Fruit fly (Drosophila melanogaster) whole organism, adult: ENCODE measurements around the gene ex.

Source experiments
- CG11617 ChIP-seq: fragments of 200-800 bp; sonication (Bioruptor generic); optimal IDR thresholded peaks from 2 replicates; lab custom pipeline; 2017; ENCODE audit warnings: mild to moderate bottlenecking, missing biosample characterization, missing genetic modification reagents, missing genetic modification characterization
- CG12768 ChIP-seq: fragments of 200-800 bp; sonication (Bioruptor generic); optimal IDR thresholded peaks from 2 replicates; lab custom pipeline; 2017; ENCODE audit warnings: missing biosample characterization, missing genetic modification characterization, mild to moderate bottlenecking, moderate library complexity, missing genetic modification reagents
- CG14711 ChIP-seq: fragments of 200-800 bp; sonication (Bioruptor generic); optimal IDR thresholded peaks from 2 replicates; lab custom pipeline; 2018; ENCODE audit warnings: missing biosample characterization, mild to moderate bottlenecking, missing genetic modification characterization, moderate library complexity
- CG1620 ChIP-seq: fragments of 200-800 bp; sonication (Bioruptor generic); optimal IDR thresholded peaks from 2 replicates; lab custom pipeline; 2016; ENCODE audit warnings: missing biosample characterization, missing genetic modification characterization
- CG33017 ChIP-seq: fragments of 200-800 bp; sonication (Bioruptor generic); optimal IDR thresholded peaks from 2 replicates; lab custom pipeline; 2018; ENCODE audit warnings: missing biosample characterization, mild to moderate bottlenecking, missing genetic modification characterization, moderate library complexity
- CG5204 ChIP-seq: fragments of 200-800 bp; sonication (Bioruptor generic); optimal IDR thresholded peaks from 2 replicates; lab custom pipeline; 2016; ENCODE audit warnings: missing biosample characterization, missing genetic modification characterization
- CG7045 ChIP-seq: fragments of 200-800 bp; sonication (Bioruptor generic); optimal IDR thresholded peaks from 2 replicates; lab custom pipeline; 2017; ENCODE audit warnings: missing biosample characterization, mild to moderate bottlenecking, missing genetic modification characterization
- CG7101 ChIP-seq: fragments of 200-800 bp; sonication (Bioruptor generic); optimal IDR thresholded peaks from 2 replicates; lab custom pipeline; 2018; ENCODE audit warnings: missing biosample characterization, mild to moderate bottlenecking, missing genetic modification characterization, moderate library complexity
- Clk ChIP-seq: fragments of 200-800 bp; sonication (Bioruptor generic); optimal IDR thresholded peaks from 2 replicates; lab custom pipeline; 2017; ENCODE audit warnings: missing biosample characterization, missing genetic modification characterization
- Crg-1 ChIP-seq: fragments of 200-800 bp; sonication (Bioruptor generic); optimal IDR thresholded peaks from 2 replicates; lab custom pipeline; 2016; ENCODE audit warnings: missing biosample characterization, missing genetic modification characterization
- Hr96 ChIP-seq: fragments of 200-800 bp; sonication (Bioruptor generic); optimal IDR thresholded peaks from 2 replicates; lab custom pipeline; 2016; ENCODE audit warnings: missing biosample characterization, missing genetic modification characterization
- Mnt ChIP-seq: fragments of 200-800 bp; sonication (Bioruptor generic); optimal IDR thresholded peaks from 2 replicates; lab custom pipeline; 2016; ENCODE audit warnings: missing biosample characterization, mild to moderate bottlenecking, missing genetic modification characterization
- bab1 ChIP-seq: fragments of 200-800 bp; sonication (Bioruptor generic); optimal IDR thresholded peaks from 3 replicates; lab custom pipeline; 2019; ENCODE audit warnings: missing biosample characterization, mild to moderate bottlenecking, missing genetic modification characterization, moderate library complexity
- cic ChIP-seq: fragments of 200-800 bp; sonication (Bioruptor generic); optimal IDR thresholded peaks from 2 replicates; lab custom pipeline; 2017; ENCODE audit warnings: missing biosample characterization, mild to moderate bottlenecking, missing genetic modification characterization, moderate library complexity
- cnc ChIP-seq, 2 experiments: fragments of >200 bp; optimal IDR thresholded peaks; 2 replicates each; lab custom pipeline; 2017
- kay ChIP-seq: fragments of 200-800 bp; sonication (Bioruptor generic); peaks from one replicate; lab custom pipeline; 2016; ENCODE audit warnings: missing biosample characterization, missing genetic modification characterization, borderline replicate concordance
- ovo ChIP-seq: fragments of 200-800 bp; sonication (Bioruptor generic); optimal IDR thresholded peaks from 2 replicates; lab custom pipeline; 2016; ENCODE audit warnings: missing biosample characterization, missing genetic modification characterization
- pad ChIP-seq: fragments of 200-800 bp; sonication (Bioruptor generic); optimal IDR thresholded peaks from 3 replicates; lab custom pipeline; 2017; ENCODE audit warnings: missing biosample characterization, missing genetic modification characterization, mild to moderate bottlenecking, moderate library complexity, missing genetic modification reagents
- tj ChIP-seq: fragments of 200-800 bp; sonication (Bioruptor generic); optimal IDR thresholded peaks from 3 replicates; lab custom pipeline; 2017; ENCODE audit warnings: missing biosample characterization, mild to moderate bottlenecking, missing genetic modification characterization, moderate library complexity
- toe ChIP-seq: fragments of 200-800 bp; sonication (Bioruptor generic); optimal IDR thresholded peaks from 2 replicates; lab custom pipeline; 2016; ENCODE audit warnings: missing biosample characterization, missing genetic modification characterization

The ex gene

DNA sequence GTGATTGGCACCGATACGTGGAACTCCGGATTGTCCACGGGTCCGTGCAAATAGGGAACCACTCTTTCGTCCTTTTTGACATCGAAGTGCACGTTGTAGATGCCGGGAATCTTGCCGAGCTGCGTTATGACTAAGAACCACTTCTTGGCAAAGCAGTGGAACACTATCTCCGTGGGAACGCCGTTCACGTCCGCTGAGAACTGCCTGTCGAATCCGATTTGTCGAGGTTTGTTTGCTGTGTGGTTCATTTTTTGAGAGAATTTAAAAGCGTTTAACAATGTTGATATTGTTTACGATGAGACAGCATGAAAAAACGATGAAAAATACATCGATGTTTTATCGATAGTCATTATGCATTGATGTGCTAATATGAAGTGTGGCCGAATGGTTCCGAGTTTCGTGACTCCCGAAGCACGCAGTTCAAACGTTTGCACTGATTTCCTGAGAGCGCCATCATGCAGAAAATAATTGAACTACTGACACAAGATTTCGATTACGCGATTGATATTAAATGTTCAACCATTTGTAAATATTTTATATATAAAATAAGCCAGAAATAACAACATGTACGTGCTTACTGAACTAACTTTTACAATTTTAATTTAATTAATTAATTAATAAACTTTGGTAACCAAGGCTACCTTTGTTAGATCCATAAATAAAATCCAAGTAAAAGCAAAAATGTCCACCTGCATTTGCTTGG lies 9.8 kb upstream of the ex start, which contains the start of the genes CG11885 and CG13692:
Gene CG11885, minus strand, starts transcription at position 332 of the 703 bp plus-strand sequence.
Gene CG13692, plus strand, starts transcription at position 653 of the 703 bp plus-strand sequence.
- TF ChIP-seq kay (GFP tag; lab: Kevin White, UChicago) (no peak), CG14711 (tag; lab: Kevin White, UChicago) (peak; percentile 1), Hr96 (no peak), CG5204 (no peak), CG11617 (GFP tag; lab: Kevin White, UChicago) (no peak), pad (GFP tag; lab: Kevin White, UChicago) (peak; percentile 41), cic (GFP tag; lab: Kevin White, UChicago) (peak; percentile 39), CG33017 (tag; lab: Kevin White, UChicago) (no peak), Clk (GFP tag; lab: Kevin White, UChicago) (no peak), Mnt (peak; percentile 81), cnc (optimal IDR thresholded peaks at IDR 0.05; lab: Kevin White, UChicago) (peak; percentile 88 to 93), CG7101 (tag; lab: Kevin White, UChicago) (peak; percentile 63), CG7045 (GFP tag; lab: Kevin White, UChicago) (no peak), ovo (no peak), toe (no peak), CG1620 (GFP tag; lab: Kevin White, UChicago) (no peak), bab1 (GFP tag; lab: Kevin White, UChicago) (peak; percentile 73), Crg-1 (GFP tag; lab: Kevin White, UChicago) (no peak), tj (GFP tag; lab: Kevin White, UChicago) (peak; percentile 77), CG12768 (GFP tag; lab: Kevin White, UChicago) (peak; percentile 21)

DNA sequence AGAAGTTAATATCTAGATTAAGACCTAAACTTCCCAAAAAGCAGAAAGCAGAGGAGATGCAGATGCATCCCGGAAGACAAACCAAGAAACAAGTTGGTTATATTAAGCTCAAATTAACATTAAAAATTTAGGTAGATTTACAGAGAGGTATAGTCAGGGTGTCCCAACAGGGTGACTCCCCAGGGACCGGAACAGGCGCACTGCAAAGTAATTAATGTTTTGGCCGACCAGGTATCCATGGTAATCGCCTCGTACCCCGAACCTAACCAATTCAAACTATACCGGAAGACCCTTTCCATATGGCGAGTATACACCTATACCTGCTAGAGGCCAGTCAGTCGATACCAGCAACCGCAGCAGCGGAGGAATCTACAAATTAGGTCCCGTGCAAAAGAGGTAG lies 8.5 kb upstream of the ex start, which contains the start of gene BBS8:
Gene BBS8, plus strand, starts transcription at position 301 of the 400 bp plus-strand sequence.
- TF ChIP-seq CG1620 (GFP tag; lab: Kevin White, UChicago) (no peak), pad (GFP tag; lab: Kevin White, UChicago) (no peak), CG33017 (tag; lab: Kevin White, UChicago) (no peak), tj (GFP tag; lab: Kevin White, UChicago) (no peak), CG14711 (tag; lab: Kevin White, UChicago) (no peak), toe (no peak)

DNA sequence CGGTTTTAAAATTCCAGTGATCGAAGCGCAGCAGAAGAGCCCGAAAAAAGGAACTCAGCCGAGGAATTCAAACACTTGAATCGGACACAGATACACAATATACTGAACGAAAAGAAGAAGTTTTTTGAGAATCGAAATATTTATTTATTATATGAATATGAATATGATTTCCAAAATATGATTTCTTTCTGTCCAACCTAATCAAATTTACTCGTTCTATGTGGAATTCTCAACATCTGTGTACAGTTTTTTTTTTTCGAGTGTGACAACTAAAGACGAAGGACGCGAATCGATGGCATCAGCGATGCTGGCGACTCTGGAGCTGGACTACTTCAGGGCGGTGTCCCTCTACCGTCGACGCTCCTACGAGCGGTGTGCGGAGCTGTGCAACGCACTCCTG lies 7.9 kb upstream of the ex start:
- TF ChIP-seq cnc (optimal IDR thresholded peaks at IDR 0.05; lab: Kevin White, UChicago) = no peak
- no peak for TF ChIP-seq Mnt
- no peak for TF ChIP-seq ovo
- TF ChIP-seq toe = no peak
- no peak for TF ChIP-seq tj (GFP tag; lab: Kevin White, UChicago)
- no peak for TF ChIP-seq CG12768 (GFP tag; lab: Kevin White, UChicago)
- TF ChIP-seq CG5204 = no peak

DNA sequence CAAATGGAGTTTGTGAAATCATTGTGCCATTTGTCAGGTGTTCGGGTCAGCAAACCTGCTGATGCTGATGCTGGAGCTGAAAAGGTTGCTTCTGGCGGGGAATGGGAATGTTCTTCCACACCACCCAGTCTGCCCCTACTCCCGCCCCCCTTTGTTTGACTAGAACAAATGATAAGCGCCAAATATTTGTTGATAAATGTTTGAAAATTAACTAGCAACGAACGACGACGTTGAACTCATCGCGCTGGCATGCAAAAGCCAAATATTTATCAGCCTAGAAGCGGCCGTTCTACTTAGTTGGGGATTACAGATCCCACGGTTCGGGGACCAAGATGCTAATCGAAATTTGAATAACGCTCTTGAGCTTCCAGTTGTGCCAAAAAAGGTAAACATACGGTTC lies 5.5 kb upstream of the ex start:
- TF ChIP-seq tj (GFP tag; lab: Kevin White, UChicago) = no peak
- no peak for TF ChIP-seq toe
- no peak for TF ChIP-seq pad (GFP tag; lab: Kevin White, UChicago)
- no peak for TF ChIP-seq ovo

DNA sequence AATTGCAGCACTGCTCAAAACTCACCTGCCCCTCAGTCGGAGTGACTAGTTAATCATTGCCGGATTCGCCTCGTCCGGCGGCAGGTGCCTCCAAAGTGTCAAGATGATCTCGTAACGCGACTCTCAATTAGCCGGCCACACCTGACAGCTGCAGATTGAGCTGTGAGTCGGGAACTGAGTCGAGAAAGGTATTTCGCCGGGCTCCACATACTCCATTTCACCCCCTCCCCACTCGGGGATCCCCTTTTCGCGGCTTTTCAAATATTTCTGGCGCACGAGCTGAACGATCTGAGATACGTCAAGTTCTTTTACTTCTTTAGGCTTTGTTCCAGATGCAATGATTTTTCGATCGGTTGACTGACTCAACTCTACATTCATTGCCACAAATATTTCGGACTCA lies 4.6 kb upstream of the ex start:
- peak; percentile 6 for TF ChIP-seq kay (GFP tag; lab: Kevin White, UChicago)
- no peak for TF ChIP-seq Clk (GFP tag; lab: Kevin White, UChicago)
- no peak for TF ChIP-seq pad (GFP tag; lab: Kevin White, UChicago)
- no peak for TF ChIP-seq Mnt
- no peak for TF ChIP-seq toe
- no peak for TF ChIP-seq CG1620 (GFP tag; lab: Kevin White, UChicago)
- TF ChIP-seq Crg-1 (GFP tag; lab: Kevin White, UChicago) = no peak

DNA sequence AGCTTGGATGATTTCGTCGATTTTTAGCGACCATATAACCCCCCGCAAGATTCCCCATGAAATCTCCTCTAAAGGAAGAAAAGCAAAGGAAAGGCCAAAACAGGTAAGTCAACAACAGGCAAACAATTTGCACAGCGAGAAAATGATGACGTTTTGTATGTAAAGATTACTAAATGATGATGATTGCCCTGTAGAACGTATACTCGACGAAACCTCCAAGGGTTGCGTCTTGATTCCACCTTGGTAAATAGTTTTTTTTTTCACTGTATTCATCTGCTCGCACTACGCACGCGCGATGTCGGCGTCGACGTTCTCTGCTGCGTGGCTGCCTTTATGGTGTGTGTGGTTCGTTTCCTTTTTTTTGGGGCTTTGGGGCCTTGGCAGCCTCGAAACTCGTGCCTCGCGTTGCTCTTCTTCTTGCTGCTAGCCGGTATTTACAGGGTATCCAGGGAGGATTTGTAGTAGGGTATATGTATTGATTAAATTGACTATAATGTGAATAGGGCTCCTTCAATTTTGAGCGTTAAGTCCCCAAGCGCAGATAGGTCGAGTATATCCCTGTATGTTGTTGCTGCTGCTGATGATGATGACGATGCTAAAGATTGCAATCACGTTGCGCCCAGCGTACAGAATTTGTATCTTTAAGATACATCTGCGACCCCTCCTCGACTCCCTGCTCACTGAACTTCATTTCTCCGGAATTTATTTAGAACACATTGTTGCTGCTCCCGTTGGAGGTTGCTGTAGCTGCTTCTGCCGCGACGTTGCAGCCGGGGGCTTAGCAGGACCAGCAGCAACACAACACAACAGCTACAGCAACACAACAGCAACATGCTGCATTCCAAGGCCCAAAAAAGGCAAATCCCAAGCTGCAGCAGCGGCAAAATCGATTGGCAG lies 3.4 kb upstream of the ex start:
- TF ChIP-seq CG33017 (tag; lab: Kevin White, UChicago) = no peak
- TF ChIP-seq tj (GFP tag; lab: Kevin White, UChicago) = no peak
- TF ChIP-seq Hr96 = no peak

DNA sequence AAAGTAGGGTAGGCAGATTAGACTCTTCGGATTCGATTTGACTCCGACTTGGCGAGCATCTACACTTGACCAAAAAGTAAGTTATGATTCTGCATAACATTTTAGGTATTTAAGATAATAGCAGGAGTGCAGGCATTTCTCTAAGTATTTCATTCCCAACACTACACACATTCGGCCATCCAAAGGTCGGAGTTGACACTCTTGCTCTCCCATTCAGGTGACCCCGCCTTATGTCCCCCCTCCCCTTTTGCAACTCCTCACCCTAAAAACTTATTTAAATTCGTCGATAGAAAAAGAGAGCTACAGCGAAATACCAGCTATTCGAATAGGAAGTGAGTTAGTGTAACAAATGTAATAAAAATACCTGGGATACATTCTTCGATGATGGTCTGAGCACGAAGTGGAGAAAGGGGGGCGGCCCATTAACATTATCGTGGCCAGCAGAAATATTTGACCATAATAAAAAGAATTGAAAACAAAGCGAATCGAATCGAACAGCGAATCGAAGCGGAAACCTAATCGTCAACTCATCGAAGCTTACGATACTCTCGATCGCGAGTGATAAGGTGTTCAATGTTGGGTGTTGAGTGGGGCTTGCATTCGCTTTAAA lies 2.5 kb upstream of the ex start:
- TF ChIP-seq pad (GFP tag; lab: Kevin White, UChicago) = no peak
- TF ChIP-seq CG14711 (tag; lab: Kevin White, UChicago) = no peak
- TF ChIP-seq CG12768 (GFP tag; lab: Kevin White, UChicago) = no peak
- TF ChIP-seq CG11617 (GFP tag; lab: Kevin White, UChicago) = no peak
- TF ChIP-seq CG5204 = no peak
- no peak for TF ChIP-seq Clk (GFP tag; lab: Kevin White, UChicago)
- TF ChIP-seq toe = no peak
- TF ChIP-seq Crg-1 (GFP tag; lab: Kevin White, UChicago) = no peak
- no peak for TF ChIP-seq CG7101 (tag; lab: Kevin White, UChicago)
- no peak for TF ChIP-seq bab1 (GFP tag; lab: Kevin White, UChicago)
- TF ChIP-seq CG7045 (GFP tag; lab: Kevin White, UChicago) = no peak
- TF ChIP-seq cic (GFP tag; lab: Kevin White, UChicago) = no peak
- TF ChIP-seq kay (GFP tag; lab: Kevin White, UChicago) = no peak
